Fruit fly (Drosophila melanogaster) whole organism, embryonic: ENCODE results near the gene MSBP.

Source experiments
- BEAF-32 ChIP-seq: fragments of 200-800 bp; sonication (Bioruptor generic); optimal IDR thresholded peaks from 3 replicates; lab custom pipeline; 2017; ENCODE audit warnings: missing biosample characterization, missing genetic modification characterization, mild to moderate bottlenecking, moderate library complexity, missing genetic modification reagents
- CG10431 ChIP-seq: fragments of 200-800 bp; sonication (Bioruptor generic); optimal IDR thresholded peaks from 3 replicates; lab custom pipeline; 2018; ENCODE audit warnings: missing biosample characterization, mild to moderate bottlenecking, missing genetic modification characterization
- CG14667 ChIP-seq: fragments of 200-800 bp; sonication (Bioruptor generic); IDR thresholded peaks from 2 replicates; pipeline ENCODE4 v1.3.6; 2022; ENCODE audit warnings: missing biosample characterization, missing genetic modification characterization
- CG14710 ChIP-seq: fragments of 200-800 bp; sonication (Bioruptor generic); optimal IDR thresholded peaks from 3 replicates; lab custom pipeline; 2019; ENCODE audit warnings: missing biosample characterization, mild to moderate bottlenecking, missing genetic modification characterization, moderate library complexity
- CG15073 ChIP-seq: fragments of 200-800 bp; sonication (Bioruptor generic); optimal IDR thresholded peaks from 2 replicates; lab custom pipeline; 2016; ENCODE audit warnings: missing biosample characterization, missing genetic modification characterization
- CG1529 ChIP-seq: fragments of 200-800 bp; sonication (Bioruptor generic); optimal IDR thresholded peaks from 3 replicates; lab custom pipeline; 2018; ENCODE audit warnings: missing biosample characterization, missing genetic modification characterization
- CG15479 ChIP-seq: fragments of 200-800 bp; sonication (Bioruptor generic); optimal IDR thresholded peaks from 3 replicates; lab custom pipeline; 2019; ENCODE audit warnings: missing biosample characterization, mild to moderate bottlenecking, missing genetic modification characterization, moderate library complexity
- CG1647 ChIP-seq: fragments of 200-800 bp; sonication (Bioruptor generic); optimal IDR thresholded peaks from 3 replicates; lab custom pipeline; 2016; ENCODE audit warnings: missing biosample characterization, missing genetic modification characterization
- CG18764 ChIP-seq: fragments of 200-800 bp; sonication (Bioruptor generic); optimal IDR thresholded peaks from 3 replicates; lab custom pipeline; 2016; ENCODE audit warnings: missing biosample characterization, missing genetic modification characterization
- CG2116 ChIP-seq: fragments of 200-800 bp; sonication (Bioruptor generic); optimal IDR thresholded peaks from 3 replicates; lab custom pipeline; 2018; ENCODE audit warnings: missing biosample characterization, mild to moderate bottlenecking, missing genetic modification characterization
- CG30431 ChIP-seq: fragments of 200-800 bp; sonication (Bioruptor generic); optimal IDR thresholded peaks from 2 replicates; lab custom pipeline; 2017; ENCODE audit warnings: missing biosample characterization, missing genetic modification characterization
- CG3163 ChIP-seq: fragments of 200-800 bp; sonication (Bioruptor generic); optimal IDR thresholded peaks from 3 replicates; lab custom pipeline; 2016; ENCODE audit warnings: missing biosample characterization, missing genetic modification characterization
- CG34376 ChIP-seq: fragments of 200-800 bp; sonication (Bioruptor generic); optimal IDR thresholded peaks from 2 replicates; lab custom pipeline; 2018; ENCODE audit warnings: missing biosample characterization, mild to moderate bottlenecking, missing genetic modification characterization
- CG3995 ChIP-seq: fragments of 200-800 bp; sonication (Bioruptor generic); optimal IDR thresholded peaks from 3 replicates; lab custom pipeline; 2016; ENCODE audit warnings: missing biosample characterization, missing genetic modification characterization
- CG6175 ChIP-seq: fragments of 200-800 bp; sonication (Bioruptor generic); IDR thresholded peaks from 3 replicates; pipeline ENCODE4 v1.3.6; 2022; ENCODE audit warnings: missing biosample characterization, missing genetic modification characterization
- CG6854 ChIP-seq: fragments of 200-800 bp; sonication (Bioruptor generic); optimal IDR thresholded peaks from 3 replicates; lab custom pipeline; 2017; ENCODE audit warnings: missing biosample characterization, mild to moderate bottlenecking, missing genetic modification characterization
- CG7357 ChIP-seq: fragments of 200-800 bp; sonication (Bioruptor generic); IDR thresholded peaks from 3 replicates; pipeline ENCODE4 v1.3.6; 2022; ENCODE audit warnings: missing biosample characterization, missing genetic modification characterization
- CG7839 ChIP-seq: fragments of 200-800 bp; sonication (Bioruptor generic); optimal IDR thresholded peaks from 3 replicates; lab custom pipeline; 2018; ENCODE audit warnings: missing biosample characterization, mild to moderate bottlenecking, missing genetic modification characterization, moderate library complexity
- CG7928 ChIP-seq: fragments of 200-800 bp; sonication (Bioruptor generic); optimal IDR thresholded peaks from 2 replicates; lab custom pipeline; 2017; ENCODE audit warnings: missing biosample characterization, mild to moderate bottlenecking, missing genetic modification characterization
- CG8924 ChIP-seq: fragments of 200-800 bp; optimal IDR thresholded peaks from 3 replicates; lab custom pipeline; 2019; ENCODE audit warnings: missing biosample characterization, mild to moderate bottlenecking, missing genetic modification characterization, moderate library complexity
- CHES-1-like ChIP-seq: fragments of 200-800 bp; sonication (Bioruptor generic); optimal IDR thresholded peaks from 2 replicates; lab custom pipeline; 2016; ENCODE audit warnings: missing biosample characterization, missing genetic modification characterization
- Dip3 ChIP-seq: fragments of 200-800 bp; sonication (Bioruptor generic); optimal IDR thresholded peaks from 3 replicates; lab custom pipeline; 2016; ENCODE audit warnings: missing biosample characterization, missing genetic modification characterization
- Dll ChIP-seq: fragments of 200-800 bp; sonication (Bioruptor generic); IDR thresholded peaks from 4 replicates; pipeline ENCODE4 v1.3.6; 2022; ENCODE audit warnings: missing biosample characterization, missing genetic modification characterization; ENCODE audit not compliant: partially characterized antibody
- Hmx ChIP-seq: fragments of 200-800 bp; sonication (Bioruptor generic); optimal IDR thresholded peaks from 2 replicates; lab custom pipeline; 2016; ENCODE audit warnings: missing biosample characterization, missing genetic modification characterization
- Hr78 ChIP-seq, 2 experiments: fragments of 200-800 bp in 1 of 2; fragments of >200 bp in 1 of 2; sonication (Bioruptor generic) in 1 of 2; optimal IDR thresholded peaks; 2 replicates each; lab custom pipeline; 2017 to 2019; ENCODE audit warnings: missing biosample characterization in 2 of 2, missing genetic modification characterization in 2 of 2, mild to moderate bottlenecking in 1 of 2, moderate library complexity in 1 of 2
- Jarid2 ChIP-seq: fragments of 200-800 bp; sonication (Bioruptor generic); optimal IDR thresholded peaks from 3 replicates; lab custom pipeline; 2017; ENCODE audit warnings: mild to moderate bottlenecking, missing biosample characterization, missing genetic modification reagents, missing genetic modification characterization
- MBD-R2 ChIP-seq: fragments of 200-800 bp; sonication (Bioruptor generic); IDR thresholded peaks from 2 replicates; pipeline ENCODE4 v1.3.6; 2022; ENCODE audit warnings: missing biosample characterization, missing genetic modification characterization
- Meics ChIP-seq: fragments of 200-800 bp; sonication (Bioruptor generic); optimal IDR thresholded peaks from 2 replicates; lab custom pipeline; 2017; ENCODE audit warnings: missing biosample characterization, mild to moderate bottlenecking, missing genetic modification characterization
- Oli ChIP-seq: fragments of 200-800 bp; sonication (Bioruptor generic); optimal IDR thresholded peaks from 2 replicates; lab custom pipeline; 2018; ENCODE audit warnings: missing biosample characterization, mild to moderate bottlenecking, missing genetic modification characterization, moderate library complexity
- Optix ChIP-seq: fragments of 200-800 bp; sonication (Bioruptor generic); IDR thresholded peaks from 3 replicates; pipeline ENCODE4 v1.3.6; 2022; ENCODE audit warnings: missing biosample characterization, missing genetic modification characterization
- Rfx ChIP-seq: fragments of 200-800 bp; sonication (Bioruptor generic); IDR thresholded peaks from 2 replicates; pipeline ENCODE4 v1.3.6; 2022; ENCODE audit warnings: missing biosample characterization, missing genetic modification characterization
- Sry-β ChIP-seq: fragments of 200-800 bp; sonication (Bioruptor generic); optimal IDR thresholded peaks from 2 replicates; lab custom pipeline; 2018; ENCODE audit warnings: missing biosample characterization, mild to moderate bottlenecking, missing genetic modification characterization, moderate library complexity
- YL-1 ChIP-seq: fragments of 200-800 bp; sonication (Bioruptor generic); optimal IDR thresholded peaks from 3 replicates; lab custom pipeline; 2017; ENCODE audit warnings: missing biosample characterization, mild to moderate bottlenecking, missing genetic modification characterization
- amos ChIP-seq: fragments of 200-800 bp; sonication (Bioruptor generic); IDR thresholded peaks from 2 replicates; pipeline ENCODE4 v1.3.6; 2022; ENCODE audit warnings: missing biosample characterization, missing genetic modification characterization; ENCODE audit not compliant: partially characterized antibody
- cg ChIP-seq: fragments of 200-800 bp; sonication (Bioruptor generic); optimal IDR thresholded peaks from 3 replicates; lab custom pipeline; 2019; ENCODE audit warnings: missing biosample characterization, mild to moderate bottlenecking, missing genetic modification characterization, moderate library complexity
- da ChIP-seq: fragments of 200-800 bp; sonication (Bioruptor generic); optimal IDR thresholded peaks from 2 replicates; lab custom pipeline; 2016; ENCODE audit warnings: missing biosample characterization, missing genetic modification characterization
- dmrt99B ChIP-seq: fragments of 200-800 bp; sonication (Bioruptor generic); optimal IDR thresholded peaks from 2 replicates; lab custom pipeline; 2018; ENCODE audit warnings: missing biosample characterization, mild to moderate bottlenecking, missing genetic modification characterization, moderate library complexity
- ftz-f1 ChIP-seq: fragments of 200-800 bp; sonication (Bioruptor generic); optimal IDR thresholded peaks from 2 replicates; lab custom pipeline; 2016; ENCODE audit warnings: missing biosample characterization, missing genetic modification characterization
- knrl ChIP-seq: fragments of 200-800 bp; sonication (Bioruptor generic); IDR thresholded peaks from 3 replicates; pipeline ENCODE4 v1.3.6; 2022; ENCODE audit warnings: missing biosample characterization, missing genetic modification characterization; ENCODE audit not compliant: partially characterized antibody
- lab ChIP-seq: fragments of 200-800 bp; sonication (Bioruptor generic); optimal IDR thresholded peaks from 3 replicates; lab custom pipeline; 2017; ENCODE audit warnings: missing biosample characterization, missing genetic modification characterization, mild to moderate bottlenecking, moderate library complexity, missing genetic modification reagents
- org-1 ChIP-seq: fragments of 200-800 bp; sonication (Bioruptor generic); optimal IDR thresholded peaks from 2 replicates; lab custom pipeline; 2017; ENCODE audit warnings: missing biosample characterization, missing genetic modification characterization
- peb ChIP-seq: fragments of 200-800 bp; sonication (Bioruptor generic); IDR thresholded peaks from 2 replicates; pipeline ENCODE4 v1.3.6; 2022; ENCODE audit warnings: missing biosample characterization, missing genetic modification characterization
- phol ChIP-seq: fragments of 200-800 bp; sonication (Bioruptor generic); optimal IDR thresholded peaks from 3 replicates; lab custom pipeline; 2018; ENCODE audit warnings: missing biosample characterization, mild to moderate bottlenecking, missing genetic modification characterization, moderate library complexity
- seq ChIP-seq: fragments of 200-800 bp; sonication (Bioruptor generic); IDR thresholded peaks from 2 replicates; pipeline ENCODE4 v1.3.6; 2022; ENCODE audit warnings: missing biosample characterization, missing genetic modification characterization
- shn ChIP-seq: fragments of 200-800 bp; sonication (Bioruptor generic); optimal IDR thresholded peaks from 3 replicates; lab custom pipeline; 2016; ENCODE audit warnings: missing biosample characterization, missing genetic modification characterization
- sisA ChIP-seq: fragments of 200-800 bp; sonication (Bioruptor generic); IDR thresholded peaks from 2 replicates; pipeline ENCODE4 v1.3.6; 2022; ENCODE audit warnings: missing biosample characterization, missing genetic modification characterization
- so ChIP-seq: fragments of 200-800 bp; sonication (Bioruptor generic); IDR thresholded peaks from 3 replicates; pipeline ENCODE4 v1.3.6; 2022; ENCODE audit warnings: missing biosample characterization, missing genetic modification characterization
- yki ChIP-seq: fragments of >200 bp; optimal IDR thresholded peaks from 3 replicates; lab custom pipeline; 2018
- zfh1 ChIP-seq: fragments of 200-800 bp; sonication (Bioruptor generic); IDR thresholded peaks from 3 replicates; pipeline ENCODE4 v1.3.6; 2022; ENCODE audit warnings: missing biosample characterization, missing genetic modification characterization

Gene MSBP

DNA sequence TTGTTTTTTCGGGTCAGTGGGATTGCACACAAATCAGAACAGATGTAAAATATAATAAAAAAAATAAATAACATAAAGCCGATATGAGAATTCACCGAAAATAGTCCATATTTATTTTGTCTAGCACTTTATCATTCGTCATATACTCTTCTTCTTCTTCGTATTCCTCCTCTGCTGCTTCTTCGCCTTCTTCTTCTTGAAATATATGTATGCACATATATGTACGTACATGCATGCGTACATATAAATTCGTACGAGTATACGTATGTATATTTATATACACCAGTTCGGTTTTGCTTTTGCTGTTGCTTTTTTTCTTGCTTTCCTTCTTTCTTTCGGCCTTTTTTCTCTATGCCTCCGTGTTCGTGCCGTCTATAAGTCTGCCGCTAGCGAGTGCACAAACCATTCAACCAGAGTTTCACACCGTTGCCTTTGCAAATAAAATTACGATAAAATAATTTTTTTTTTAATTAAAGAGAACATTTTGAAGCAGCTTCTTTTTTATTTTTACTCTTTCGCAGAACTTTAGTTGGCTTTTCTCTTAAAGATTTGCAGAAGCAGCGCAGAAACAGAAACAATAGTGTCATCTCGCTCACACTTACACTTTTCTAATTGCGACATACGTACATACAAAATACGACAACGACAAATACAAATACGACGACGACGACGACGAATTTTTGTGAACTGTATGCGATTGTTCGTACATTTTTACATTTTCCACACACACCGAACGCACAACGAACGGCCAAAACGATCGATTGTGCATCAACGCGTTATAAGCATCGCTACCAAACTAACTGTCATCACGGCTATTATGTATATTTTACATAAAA, 3.3 kb downstream of the MSBP start (continued):
- TF ChIP-seq BEAF-32 (GFP tag; lab: Kevin White, UChicago): no peak
- no peak for TF ChIP-seq CG15073
- TF ChIP-seq CHES-1-like (GFP tag; lab: Kevin White, UChicago): no peak
- TF ChIP-seq CG2116: peak; percentile 22
- TF ChIP-seq so (GFP tag; lab: Robert Waterston, UW): peak; percentile 10; the same call in 1 of the 3 replicates
- no peak for TF ChIP-seq dmrt99B
- TF ChIP-seq YL-1 (GFP tag; lab: Kevin White, UChicago): peak; percentile 84
- no peak for TF ChIP-seq CG30431 (GFP tag; lab: Kevin White, UChicago)
- TF ChIP-seq CG15479: peak; percentile 77
- peak; percentile 23 for TF ChIP-seq CG10431 (GFP tag; lab: Kevin White, UChicago)
- TF ChIP-seq yki (lab: Kevin White, UChicago): no peak
- TF ChIP-seq peb (GFP tag; lab: Robert Waterston, UW): no peak
- TF ChIP-seq CG18764: no peak
- TF ChIP-seq shn (GFP tag; lab: Kevin White, UChicago): no peak
- TF ChIP-seq CG8924 (tag; lab: Kevin White, UChicago): peak; percentile 13
- TF ChIP-seq CG7357 (GFP tag; lab: Robert Waterston, UW): no peak
- no peak for TF ChIP-seq Sry-β (GFP tag; lab: Kevin White, UChicago)
- TF ChIP-seq seq (GFP tag; lab: Robert Waterston, UW): no peak
- TF ChIP-seq CG7839: no peak
- TF ChIP-seq lab (GFP tag; lab: Kevin White, UChicago): no peak
- TF ChIP-seq knrl: no peak
- no peak for TF ChIP-seq CG1529 (GFP tag; lab: Kevin White, UChicago)
- no peak for TF ChIP-seq org-1 (GFP tag; lab: Kevin White, UChicago)
- no peak for TF ChIP-seq Hmx
- peak; percentile 17 for TF ChIP-seq CG14710 (tag; lab: Kevin White, UChicago)
- TF ChIP-seq CG14667 (GFP tag; lab: Robert Waterston, UW): no peak
- no peak for TF ChIP-seq da (GFP tag; lab: Kevin White, UChicago)
- TF ChIP-seq CG6854 (GFP tag; lab: Kevin White, UChicago): peak; percentile 7
- TF ChIP-seq CG7928 (GFP tag; lab: Kevin White, UChicago): no peak
- TF ChIP-seq Oli (tag; lab: Kevin White, UChicago): no peak
- no peak for TF ChIP-seq phol (tag; lab: Kevin White, UChicago)
- no peak for TF ChIP-seq Dip3 (GFP tag; lab: Kevin White, UChicago)
- TF ChIP-seq ftz-f1: no peak
- TF ChIP-seq CG6175 (GFP tag; lab: Robert Waterston, UW): no peak
- TF ChIP-seq sisA (GFP tag; lab: Robert Waterston, UW): no peak
- peak; percentile 36; the same call in 1 of the 4 replicates for TF ChIP-seq Dll
- TF ChIP-seq MBD-R2 (GFP tag; lab: Robert Waterston, UW): peak; percentile 17; the same call in 1 of the 2 replicates
- no peak for TF ChIP-seq Optix (GFP tag; lab: Robert Waterston, UW)
- no peak for TF ChIP-seq Hr78 (GFP tag; optimal IDR thresholded peaks at IDR 0.05; lab: Kevin White, UChicago)
- peak; percentile 58 for TF ChIP-seq cg
- TF ChIP-seq CG1647 (GFP tag; lab: Kevin White, UChicago): no peak
- no peak for TF ChIP-seq Meics (GFP tag; lab: Kevin White, UChicago)
- TF ChIP-seq zfh1 (GFP tag; lab: Robert Waterston, UW): no peak
- peak; percentile 89 for TF ChIP-seq CG34376 (GFP tag; lab: Kevin White, UChicago)
- TF ChIP-seq Jarid2 (GFP tag; lab: Kevin White, UChicago): no peak
- TF ChIP-seq CG3163 (GFP tag; lab: Kevin White, UChicago): peak; percentile 98
- TF ChIP-seq CG3995 (GFP tag; lab: Kevin White, UChicago): no peak
- no peak for TF ChIP-seq Rfx (GFP tag; lab: Robert Waterston, UW)
- peak; percentile 58; the same call in 1 of the 2 replicates for TF ChIP-seq amos (GFP tag; lab: Robert Waterston, UW)
